Fruit fly (Drosophila melanogaster) whole organism, embryonic: ENCODE results near the gene bin.

Experiments
- Ada2b ChIP-seq: fragments of 200-800 bp; sonication (Bioruptor generic); IDR thresholded peaks from 2 replicates; pipeline ENCODE4 v1.3.6; 2022; ENCODE audit warnings: missing biosample characterization, missing genetic modification characterization
- Aef1 ChIP-seq: fragments of 200-800 bp; sonication (Bioruptor generic); IDR thresholded peaks from 3 replicates; pipeline ENCODE4 v1.3.6; 2022; ENCODE audit warnings: missing biosample characterization, missing genetic modification characterization
- Antp ChIP-seq: fragments of 200-800 bp; sonication (Bioruptor generic); optimal IDR thresholded peaks from 3 replicates; lab custom pipeline; 2016; ENCODE audit warnings: missing biosample characterization, missing genetic modification characterization
- CG10321 ChIP-seq: fragments of 200-800 bp; sonication (Bioruptor generic); IDR thresholded peaks from 2 replicates; pipeline ENCODE4 v1.3.6; 2022; ENCODE audit warnings: missing biosample characterization, missing genetic modification characterization
- CG11247 ChIP-seq: fragments of 200-800 bp; sonication (Bioruptor generic); IDR thresholded peaks from 2 replicates; pipeline ENCODE4 v1.3.6; 2022; ENCODE audit warnings: missing biosample characterization, missing genetic modification characterization
- CG11398 ChIP-seq: fragments of 200-800 bp; sonication (Bioruptor generic); optimal IDR thresholded peaks from 2 replicates; lab custom pipeline; 2016; ENCODE audit warnings: missing biosample characterization, missing genetic modification characterization
- CG11695 ChIP-seq: fragments of 200-800 bp; sonication (Bioruptor generic); IDR thresholded peaks from 3 replicates; pipeline ENCODE4 v1.3.6; 2022; ENCODE audit warnings: missing biosample characterization, missing genetic modification characterization
- CG12219 ChIP-seq: fragments of 200-800 bp; sonication (Bioruptor generic); optimal IDR thresholded peaks from 3 replicates; lab custom pipeline; 2018; ENCODE audit warnings: missing biosample characterization, mild to moderate bottlenecking, missing genetic modification characterization
- CG1529 ChIP-seq: fragments of 200-800 bp; sonication (Bioruptor generic); optimal IDR thresholded peaks from 3 replicates; lab custom pipeline; 2018; ENCODE audit warnings: missing biosample characterization, missing genetic modification characterization
- CG1647 ChIP-seq: fragments of 200-800 bp; sonication (Bioruptor generic); optimal IDR thresholded peaks from 3 replicates; lab custom pipeline; 2016; ENCODE audit warnings: missing biosample characterization, missing genetic modification characterization
- CG17186 ChIP-seq: fragments of 200-800 bp; sonication (Bioruptor generic); optimal IDR thresholded peaks from 3 replicates; lab custom pipeline; 2017; ENCODE audit warnings: missing biosample characterization, missing genetic modification reagents, missing genetic modification characterization
- CG17361 ChIP-seq: fragments of 200-800 bp; sonication (Bioruptor generic); IDR thresholded peaks from 3 replicates; pipeline ENCODE4 v1.3.6; 2022; ENCODE audit warnings: missing biosample characterization, missing genetic modification characterization
- CG2712 ChIP-seq: fragments of 200-800 bp; optimal IDR thresholded peaks from 3 replicates; lab custom pipeline; 2019; ENCODE audit warnings: missing biosample characterization, mild to moderate bottlenecking, missing genetic modification characterization, moderate library complexity
- CG31365 ChIP-seq: fragments of 200-800 bp; sonication (Bioruptor generic); optimal IDR thresholded peaks from 2 replicates; lab custom pipeline; 2018; ENCODE audit warnings: missing biosample characterization, mild to moderate bottlenecking, missing genetic modification characterization
- CG32767 ChIP-seq: fragments of 200-800 bp; sonication (Bioruptor generic); IDR thresholded peaks from 2 replicates; pipeline ENCODE4 v1.3.6; 2022; ENCODE audit warnings: missing biosample characterization, missing genetic modification characterization
- CG3726 ChIP-seq: fragments of 200-800 bp; sonication (Bioruptor generic); IDR thresholded peaks from 3 replicates; pipeline ENCODE4, ENCODE4 v1.3.6; 2022; ENCODE audit warnings: missing biosample characterization, missing genetic modification characterization
- CG4404 ChIP-seq: fragments of 200-800 bp; sonication (Bioruptor generic); IDR thresholded peaks from 2 replicates; pipeline ENCODE4 v1.3.6; 2022; ENCODE audit warnings: missing biosample characterization, missing genetic modification characterization
- CG6683 ChIP-seq: fragments of 200-800 bp; sonication (Bioruptor generic); optimal IDR thresholded peaks from 2 replicates; lab custom pipeline; 2017; ENCODE audit warnings: missing biosample characterization, mild to moderate bottlenecking, missing genetic modification characterization, missing genetic modification reagents
- CG7786 ChIP-seq: fragments of 200-800 bp; sonication (Bioruptor generic); optimal IDR thresholded peaks from 2 replicates; lab custom pipeline; 2016; ENCODE audit warnings: missing biosample characterization, missing genetic modification characterization
- CG7928 ChIP-seq: fragments of 200-800 bp; sonication (Bioruptor generic); optimal IDR thresholded peaks from 2 replicates; lab custom pipeline; 2017; ENCODE audit warnings: missing biosample characterization, mild to moderate bottlenecking, missing genetic modification characterization
- CG8281 ChIP-seq: fragments of 200-800 bp; sonication (Bioruptor generic); optimal IDR thresholded peaks from 2 replicates; lab custom pipeline; 2018; ENCODE audit warnings: missing biosample characterization, mild to moderate bottlenecking, missing genetic modification characterization, moderate library complexity
- Fer1 ChIP-seq: fragments of 200-800 bp; sonication (Bioruptor generic); optimal IDR thresholded peaks from 2 replicates; lab custom pipeline; 2017; ENCODE audit warnings: missing biosample characterization, mild to moderate bottlenecking, missing genetic modification characterization
- HHEX ChIP-seq: fragments of 200-800 bp; sonication (Bioruptor generic); optimal IDR thresholded peaks from 3 replicates; lab custom pipeline; 2017; ENCODE audit warnings: missing biosample characterization, mild to moderate bottlenecking, missing genetic modification characterization, missing genetic modification reagents
- HLH54F ChIP-seq: fragments of 200-800 bp; sonication (Bioruptor generic); optimal IDR thresholded peaks from 3 replicates; lab custom pipeline; 2016; ENCODE audit warnings: missing biosample characterization, missing genetic modification characterization
- Hand ChIP-seq: fragments of 200-800 bp; sonication (Bioruptor generic); optimal IDR thresholded peaks from 2 replicates; lab custom pipeline; 2017; ENCODE audit warnings: mild to moderate bottlenecking, missing biosample characterization, missing genetic modification reagents, missing genetic modification characterization
- HmgZ ChIP-seq: fragments of 200-800 bp; sonication (Bioruptor generic); optimal IDR thresholded peaks from 2 replicates; lab custom pipeline; 2018; ENCODE audit warnings: missing biosample characterization, mild to moderate bottlenecking, missing genetic modification characterization
- Nf-YB ChIP-seq: fragments of 200-800 bp; sonication (Bioruptor generic); optimal IDR thresholded peaks from 3 replicates; lab custom pipeline; 2019; ENCODE audit warnings: missing biosample characterization, mild to moderate bottlenecking, missing genetic modification characterization, moderate library complexity
- Spps ChIP-seq: fragments of 200-800 bp; sonication (Bioruptor generic); optimal IDR thresholded peaks from 2 replicates; lab custom pipeline; 2018; ENCODE audit warnings: missing biosample characterization, mild to moderate bottlenecking, missing genetic modification characterization
- TFAM ChIP-seq: fragments of 200-800 bp; sonication (Bioruptor generic); optimal IDR thresholded peaks from 2 replicates; lab custom pipeline; 2017; ENCODE audit warnings: missing biosample characterization, missing genetic modification characterization, inconsistent platforms
- ase ChIP-seq: fragments of 200-800 bp; sonication (Bioruptor generic); IDR thresholded peaks from 3 replicates; pipeline ENCODE4 v1.3.6; 2022; ENCODE audit warnings: missing biosample characterization, missing genetic modification characterization
- ato ChIP-seq: fragments of 200-800 bp; sonication (Bioruptor generic); IDR thresholded peaks from 2 replicates; pipeline ENCODE4 v1.3.6; 2022; ENCODE audit warnings: missing biosample characterization, missing genetic modification characterization; ENCODE audit not compliant: partially characterized antibody
- bbx ChIP-seq: fragments of 200-800 bp; sonication (Bioruptor generic); IDR thresholded peaks from 2 replicates; pipeline ENCODE4 v1.3.6; 2022; ENCODE audit warnings: missing biosample characterization, missing genetic modification characterization; ENCODE audit not compliant: partially characterized antibody
- br ChIP-seq: fragments of >200 bp; optimal IDR thresholded peaks from 2 replicates; lab custom pipeline; 2017
- crc ChIP-seq: fragments of 200-800 bp; sonication (Bioruptor generic); optimal IDR thresholded peaks from 2 replicates; lab custom pipeline; 2016; ENCODE audit warnings: missing biosample characterization, missing genetic modification characterization
- esg ChIP-seq: fragments of 200-800 bp; sonication (Bioruptor generic); conservative IDR thresholded peaks from 2 replicates; pipeline ENCODE4 v1.3.6; 2022; ENCODE audit warnings: missing biosample characterization, missing genetic modification characterization
- fru ChIP-seq: fragments of >200 bp; optimal IDR thresholded peaks from 2 replicates; lab custom pipeline; 2017
- grn ChIP-seq: fragments of 200-800 bp; sonication (Bioruptor generic); optimal IDR thresholded peaks from 3 replicates; lab custom pipeline; 2017; ENCODE audit warnings: missing biosample characterization, missing genetic modification characterization
- gsb-n ChIP-seq: fragments of 200-800 bp; sonication (Bioruptor generic); optimal IDR thresholded peaks from 3 replicates; lab custom pipeline; 2018; ENCODE audit warnings: missing biosample characterization, mild to moderate bottlenecking, missing genetic modification characterization
- hb ChIP-seq: fragments of 200-800 bp; sonication (Bioruptor generic); IDR thresholded peaks from 3 replicates; pipeline ENCODE4 v1.3.6; 2022; ENCODE audit warnings: missing biosample characterization, missing genetic modification characterization; ENCODE audit not compliant: partially characterized antibody
- ind ChIP-seq: fragments of 200-800 bp; sonication (Bioruptor generic); optimal IDR thresholded peaks from 3 replicates; lab custom pipeline; 2016; ENCODE audit warnings: missing biosample characterization, missing genetic modification characterization
- jing ChIP-seq: fragments of 200-800 bp; sonication (Bioruptor generic); optimal IDR thresholded peaks from 2 replicates; lab custom pipeline; 2018; ENCODE audit warnings: missing biosample characterization, mild to moderate bottlenecking, missing genetic modification characterization
- mam ChIP-seq: fragments of 200-800 bp; sonication (Bioruptor generic); optimal IDR thresholded peaks from 3 replicates; lab custom pipeline; 2016; ENCODE audit warnings: missing biosample characterization, missing genetic modification characterization
- nerfin-1 ChIP-seq: fragments of 200-800 bp; sonication (Bioruptor generic); optimal IDR thresholded peaks from 3 replicates; lab custom pipeline; 2019; ENCODE audit warnings: missing biosample characterization, mild to moderate bottlenecking, missing genetic modification characterization, moderate library complexity
- org-1 ChIP-seq: fragments of 200-800 bp; sonication (Bioruptor generic); optimal IDR thresholded peaks from 2 replicates; lab custom pipeline; 2017; ENCODE audit warnings: missing biosample characterization, missing genetic modification characterization
- peb ChIP-seq: fragments of 200-800 bp; sonication (Bioruptor generic); IDR thresholded peaks from 2 replicates; pipeline ENCODE4 v1.3.6; 2022; ENCODE audit warnings: missing biosample characterization, missing genetic modification characterization
- pfk ChIP-seq: fragments of 200-800 bp; sonication (Bioruptor generic); optimal IDR thresholded peaks from 2 replicates; lab custom pipeline; 2018; ENCODE audit warnings: missing biosample characterization, mild to moderate bottlenecking, missing genetic modification characterization, moderate library complexity
- scrt ChIP-seq: fragments of 200-800 bp; sonication (Bioruptor generic); optimal IDR thresholded peaks from 2 replicates; lab custom pipeline; 2018; ENCODE audit warnings: missing biosample characterization, mild to moderate bottlenecking, missing genetic modification characterization, moderate library complexity
- sim ChIP-seq: fragments of 200-800 bp; sonication (Bioruptor generic); IDR thresholded peaks from 2 replicates; pipeline ENCODE4 v1.3.6; 2022; ENCODE audit warnings: missing biosample characterization, missing genetic modification characterization
- tup ChIP-seq: fragments of 200-800 bp; sonication (Bioruptor generic); optimal IDR thresholded peaks from 2 replicates; lab custom pipeline; 2016; ENCODE audit warnings: missing biosample characterization, mild to moderate bottlenecking, missing genetic modification characterization, moderate library complexity
- vfl ChIP-seq: fragments of 200-800 bp; sonication (Bioruptor generic); optimal IDR thresholded peaks from 2 replicates; lab custom pipeline; 2016; ENCODE audit warnings: missing biosample characterization, missing genetic modification characterization

bin gene

dm6 chr3L:6979387-6980249 lies 10.8 kb upstream of the bin start, which contains the start of gene Galphai (continued):
- peak; percentile 48 for TF ChIP-seq CG7928 (GFP tag; lab: Kevin White, UChicago)
- TF ChIP-seq org-1 (GFP tag; lab: Kevin White, UChicago), result no peak
- no peak for TF ChIP-seq CG1529 (GFP tag; lab: Kevin White, UChicago)
- TF ChIP-seq hb (GFP tag; lab: Robert Waterston, UW), result no peak
- TF ChIP-seq Ada2b, result no peak
- TF ChIP-seq CG17186 (GFP tag; lab: Kevin White, UChicago), result peak; percentile 94
- TF ChIP-seq sim (GFP tag; lab: Robert Waterston, UW), result 0 out of 2 replicates have a peak, but pooled peaks have one; percentile 16
- no peak; the same call in 1 of the 2 replicates for TF ChIP-seq ato (GFP tag; lab: Robert Waterston, UW)
- peak; percentile 33 for TF ChIP-seq Antp (GFP tag; lab: Kevin White, UChicago)
- TF ChIP-seq Spps (tag; lab: Kevin White, UChicago), result peak; percentile 15
- TF ChIP-seq CG31365, result peak; percentile 58
- peak; percentile 49; the same call in 1 of the 2 replicates for TF ChIP-seq CG10321 (GFP tag; lab: Robert Waterston, UW)
- TF ChIP-seq crc (GFP tag; lab: Kevin White, UChicago), result no peak
- TF ChIP-seq fru, result no peak
- peak; percentile 43 for TF ChIP-seq CG7786 (GFP tag; lab: Kevin White, UChicago)
- TF ChIP-seq bbx (GFP tag; lab: Robert Waterston, UW), result peak; percentile 43
- peak; percentile 49 for TF ChIP-seq grn (GFP tag; lab: Kevin White, UChicago)
- no peak for TF ChIP-seq ase (GFP tag; lab: Robert Waterston, UW)
- TF ChIP-seq Nf-YB (GFP tag; lab: Kevin White, UChicago), result peak; percentile 14
- no peak for TF ChIP-seq CG6683 (GFP tag; lab: Kevin White, UChicago)
- TF ChIP-seq HmgZ, result peak; percentile 92
- TF ChIP-seq pfk, result no peak
- TF ChIP-seq CG3726 (GFP tag; lab: Robert Waterston, UW), result no peak
- TF ChIP-seq esg (GFP tag; lab: Robert Waterston, UW), result no peak
- TF ChIP-seq CG11695 (GFP tag; lab: Robert Waterston, UW), result no peak
- no peak for TF ChIP-seq br (lab: Kevin White, UChicago)
- TF ChIP-seq HHEX (GFP tag; lab: Kevin White, UChicago), result no peak
- no peak for TF ChIP-seq jing
- TF ChIP-seq CG11398 (GFP tag; lab: Kevin White, UChicago), result no peak
- TF ChIP-seq CG4404 (GFP tag; lab: Robert Waterston, UW), result no peak
- no peak for TF ChIP-seq HLH54F (GFP tag; lab: Kevin White, UChicago)
- no peak for TF ChIP-seq ind (GFP tag; lab: Kevin White, UChicago)
- TF ChIP-seq Hand, result peak; percentile 12
- TF ChIP-seq CG17361 (GFP tag; lab: Robert Waterston, UW), result no peak
- TF ChIP-seq gsb-n, result peak; percentile 66
- no peak for TF ChIP-seq CG12219 (GFP tag; lab: Kevin White, UChicago)
- peak; percentile 31 for TF ChIP-seq mam (GFP tag; lab: Kevin White, UChicago)
- TF ChIP-seq CG11247 (GFP tag; lab: Robert Waterston, UW), result no peak
- TF ChIP-seq CG1647 (GFP tag; lab: Kevin White, UChicago), result peak; percentile 19
- TF ChIP-seq Fer1, result no peak
- TF ChIP-seq CG32767 (GFP tag; lab: Robert Waterston, UW), result no peak
- no peak for TF ChIP-seq TFAM (GFP tag; lab: Kevin White, UChicago)
- TF ChIP-seq Aef1 (GFP tag; lab: Robert Waterston, UW), result no peak
- peak; percentile 52 for TF ChIP-seq CG2712 (tag; lab: Kevin White, UChicago)
- TF ChIP-seq peb (GFP tag; lab: Robert Waterston, UW), result no peak
- TF ChIP-seq scrt (GFP tag; lab: Kevin White, UChicago), result no peak
- TF ChIP-seq tup (GFP tag; lab: Kevin White, UChicago), result no peak
- no peak for TF ChIP-seq nerfin-1 (tag; lab: Kevin White, UChicago)
- no peak for TF ChIP-seq CG8281
- TF ChIP-seq vfl, result no peak
